Worm (Caenorhabditis elegans) whole organism, late embryonic: ENCODE data around the gene F33C8.4.

Experiments used
- F13H6.1 ChIP-seq: sonication (generic microtip); optimal IDR thresholded peaks from 2 replicates; lab custom pipeline; 2016; ENCODE audit warnings: missing genetic modification characterization, missing compliant biosample characterization
- K02D7.2 ChIP-seq: sonication (generic microtip); optimal IDR thresholded peaks from 2 replicates; lab custom pipeline; 2017; ENCODE audit warnings: mild to moderate bottlenecking, missing genetic modification characterization, missing compliant biosample characterization
- K09A11.1 ChIP-seq: sonication (generic microtip); optimal IDR thresholded peaks from 2 replicates; lab custom pipeline; 2017; ENCODE audit warnings: antibody characterized with exemption, mild to moderate bottlenecking, missing genetic modification characterization, missing compliant biosample characterization; ENCODE audit not compliant: insufficient read depth
- T23F11.4 ChIP-seq: fragments of 200-800 bp; sonication (Bioruptor generic); optimal IDR thresholded peaks from 2 replicates; lab custom pipeline; 2018; ENCODE audit warnings: mild to moderate bottlenecking, missing genetic modification characterization, missing compliant biosample characterization
- ahr-1 ChIP-seq: sonication (generic microtip); optimal IDR thresholded peaks from 2 replicates; lab custom pipeline; 2016; ENCODE audit warnings: missing genetic modification characterization, missing compliant biosample characterization
- ceh-30 ChIP-seq: fragments of 150-350 bp; optimal IDR thresholded peaks from 2 replicates; lab custom pipeline; 2014; ENCODE audit warnings: missing biosample characterization, missing genetic modification characterization
- ceh-31 ChIP-seq: sonication (generic microtip); optimal IDR thresholded peaks from 2 replicates; lab custom pipeline; 2016; ENCODE audit warnings: missing genetic modification characterization, missing compliant biosample characterization
- ceh-48 ChIP-seq: sonication (generic microtip); optimal IDR thresholded peaks from 2 replicates; lab custom pipeline; 2016; ENCODE audit warnings: missing genetic modification characterization, inconsistent platforms, missing compliant biosample characterization
- ceh-6 ChIP-seq: fragments of 200-800 bp; sonication (Bioruptor generic); optimal IDR thresholded peaks from 2 replicates; lab custom pipeline; 2018; ENCODE audit warnings: mild to moderate bottlenecking, missing genetic modification characterization, missing compliant biosample characterization
- ceh-9 ChIP-seq: sonication (generic microtip); optimal IDR thresholded peaks from 2 replicates; lab custom pipeline; 2016; ENCODE audit warnings: mild to moderate bottlenecking, missing genetic modification characterization, inconsistent platforms, missing compliant biosample characterization
- dmd-4 ChIP-seq: sonication (generic microtip); optimal IDR thresholded peaks from 2 replicates; lab custom pipeline; 2016; ENCODE audit warnings: borderline replicate concordance, missing genetic modification characterization, missing compliant biosample characterization
- fkh-6 ChIP-seq: sonication (generic microtip); optimal IDR thresholded peaks from 2 replicates; lab custom pipeline; 2016; ENCODE audit warnings: missing genetic modification characterization, missing compliant biosample characterization
- gmeb-2 ChIP-seq: sonication (generic microtip); optimal IDR thresholded peaks from 2 replicates; lab custom pipeline; 2016; ENCODE audit warnings: missing genetic modification characterization, inconsistent platforms, missing compliant biosample characterization
- hlh-13 ChIP-seq: fragments of 200-800 bp; sonication (Bioruptor generic); optimal IDR thresholded peaks from 2 replicates; lab custom pipeline; 2018; ENCODE audit warnings: mild to moderate bottlenecking, missing genetic modification characterization, missing compliant biosample characterization
- hlh-6 ChIP-seq: sonication (generic microtip); optimal IDR thresholded peaks from 2 replicates; lab custom pipeline; 2016; ENCODE audit warnings: missing genotype, missing genetic modification characterization, missing compliant biosample characterization
- hlh-8 ChIP-seq: sonication (generic microtip); optimal IDR thresholded peaks from 2 replicates; lab custom pipeline; 2016; ENCODE audit warnings: missing genotype, missing genetic modification characterization, missing compliant biosample characterization
- lin-11 ChIP-seq: fragments of 200-800 bp; sonication (Bioruptor generic); optimal IDR thresholded peaks from 2 replicates; lab custom pipeline; 2018; ENCODE audit warnings: mild to moderate bottlenecking, missing genetic modification characterization, missing compliant biosample characterization
- madf-2 ChIP-seq: sonication (generic microtip); optimal IDR thresholded peaks from 2 replicates; lab custom pipeline; 2017; ENCODE audit warnings: missing genetic modification characterization, missing compliant biosample characterization
- nfya-1 ChIP-seq: sonication (generic microtip); optimal IDR thresholded peaks from 2 replicates; lab custom pipeline; 2017; ENCODE audit warnings: missing genetic modification characterization, mild to moderate bottlenecking, missing compliant biosample characterization, antibody characterized with exemption, moderate library complexity
- nhr-232 ChIP-seq: sonication (generic microtip); optimal IDR thresholded peaks from 2 replicates; lab custom pipeline; 2016; ENCODE audit warnings: missing genetic modification characterization, missing compliant biosample characterization
- npax-4 ChIP-seq: sonication (generic microtip); optimal IDR thresholded peaks from 2 replicates; lab custom pipeline; 2016; ENCODE audit warnings: missing genetic modification characterization, missing compliant biosample characterization
- pha-4 ChIP-seq: fragments of 150-350 bp; optimal IDR thresholded peaks from 2 replicates; lab custom pipeline; 2018; ENCODE audit warnings: missing biosample characterization, missing genetic modification reagents, missing genetic modification characterization
- pros-1 ChIP-seq: fragments of 150-350 bp; optimal IDR thresholded peaks from 2 replicates; lab custom pipeline; 2014; ENCODE audit warnings: missing biosample characterization, missing genetic modification reagents, missing genetic modification characterization
- sdc-2 ChIP-seq: sonication (generic microtip); optimal IDR thresholded peaks from 2 replicates; lab custom pipeline; 2016; ENCODE audit warnings: missing genotype, missing genetic modification characterization, missing compliant biosample characterization
- tbx-2 ChIP-seq: sonication (generic microtip); optimal IDR thresholded peaks from 2 replicates; lab custom pipeline; 2016; ENCODE audit warnings: missing genetic modification characterization, missing compliant biosample characterization
- tbx-7 ChIP-seq: sonication (generic microtip); optimal IDR thresholded peaks from 2 replicates; lab custom pipeline; 2016; ENCODE audit warnings: missing genotype, missing genetic modification characterization, missing compliant biosample characterization
- ttx-3 ChIP-seq: sonication (generic microtip); optimal IDR thresholded peaks from 2 replicates; lab custom pipeline; 2016; ENCODE audit warnings: missing genetic modification reagents, missing genetic modification characterization, missing compliant biosample characterization
- unc-3 ChIP-seq, 2 experiments: fragments of 200-800 bp in 1 of 2; sonication (Bioruptor generic) in 1 of 2; sonication (generic microtip) in 1 of 2; conservative IDR thresholded peaks in 1 of 2; optimal IDR thresholded peaks in 1 of 2; 2 replicates each; pipeline versions ENCODE4 v1.3.6 to Lab custom; 2016 to 2022; ENCODE audit warnings: missing compliant biosample characterization in 2 of 2, missing genetic modification characterization in 2 of 2, missing genetic modification reagents in 1 of 2
- unc-42 ChIP-seq: sonication (generic microtip); optimal IDR thresholded peaks from 2 replicates; lab custom pipeline; 2016; ENCODE audit warnings: missing genotype, missing genetic modification characterization, missing compliant biosample characterization
- unc-55 ChIP-seq: sonication (generic microtip); optimal IDR thresholded peaks from 2 replicates; lab custom pipeline; 2017; ENCODE audit warnings: missing biosample characterization, missing genetic modification reagents, missing genetic modification characterization
- unc-86 ChIP-seq: sonication (generic microtip); optimal IDR thresholded peaks from 2 replicates; lab custom pipeline; 2016; ENCODE audit warnings: missing genetic modification characterization, missing compliant biosample characterization

Gene F33C8.4

ce11 chrX:14771682-14772081 is 39.6 kb downstream of the F33C8.4 start, which contains the start of gene Y16B4A.2:
TSS of gene Y16B4A.2 (minus strand) at chrX:14771851.
- TF ChIP-seq dmd-4 (no peak), unc-42 (no peak), F13H6.1 (tag; lab: Kevin White, UChicago) (no peak), hlh-8 (tag; lab: Kevin White, UChicago) (no peak), hlh-6 (tag; lab: Kevin White, UChicago) (no peak), ceh-30 (no peak), ceh-9 (tag; lab: Kevin White, UChicago) (no peak), nhr-232 (no peak)

ce11 chrX:14773238-14773637 is 41.2 kb downstream of the F33C8.4 start, which contains the start of gene unc-3:
TSS of gene unc-3 (plus strand) at chrX:14773538.
- TF ChIP-seq T23F11.4 (GFP tag; lab: Kevin White, UChicago), result no peak
- no peak for TF ChIP-seq lin-11 (tag; lab: Kevin White, UChicago)
- no peak for TF ChIP-seq pha-4 (tag; lab: Kevin White, UChicago)
- TF ChIP-seq gmeb-2 (tag; lab: Kevin White, UChicago), result no peak
- no peak for TF ChIP-seq pros-1
- TF ChIP-seq unc-42, result no peak
- no peak for TF ChIP-seq ceh-6 (GFP tag; lab: Kevin White, UChicago)
- no peak for TF ChIP-seq unc-55 (GFP tag; lab: Kevin White, UChicago)
- TF ChIP-seq tbx-2 (tag; lab: Kevin White, UChicago), result no peak
- no peak for TF ChIP-seq unc-86 (tag; lab: Kevin White, UChicago)
- no peak for TF ChIP-seq hlh-6 (tag; lab: Kevin White, UChicago)
- TF ChIP-seq ceh-48 (tag; lab: Kevin White, UChicago), result no peak
- TF ChIP-seq sdc-2 (tag; lab: Kevin White, UChicago), result no peak
- TF ChIP-seq ahr-1, result no peak
- TF ChIP-seq unc-3 (GFP tag; conservative IDR thresholded peaks at IDR 0.05; lab: Robert Waterston, UW), result no peak
- TF ChIP-seq unc-3 (tag; optimal IDR thresholded peaks at IDR 0.05; lab: Kevin White, UChicago), result no peak
- no peak for TF ChIP-seq npax-4 (tag; lab: Kevin White, UChicago)
- TF ChIP-seq ttx-3 (tag; lab: Kevin White, UChicago), result no peak
- TF ChIP-seq, all 69 proteins: peak for 0

DNA sequence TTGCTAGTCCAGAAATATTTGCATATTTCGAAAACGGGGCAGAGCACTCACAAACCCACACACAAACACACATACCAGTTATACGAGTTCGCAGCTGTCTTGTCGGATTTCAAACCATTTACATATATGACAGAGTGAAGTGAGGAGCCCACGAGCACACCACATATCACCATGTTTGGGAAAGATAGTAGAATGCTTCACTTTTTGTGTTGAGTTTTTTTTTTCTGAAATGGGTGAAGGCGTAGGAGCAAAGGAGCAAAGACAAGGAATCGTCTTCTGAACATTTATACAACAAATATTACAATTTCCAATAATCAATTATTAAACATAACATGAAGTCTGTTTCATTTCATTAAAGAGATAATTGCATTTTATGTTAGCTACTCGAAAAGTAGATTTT is 43.1 kb downstream of the F33C8.4 start:
- TF ChIP-seq tbx-7 (tag; lab: Kevin White, UChicago), result no peak
- no peak for TF ChIP-seq fkh-6 (tag; lab: Kevin White, UChicago)

DNA sequence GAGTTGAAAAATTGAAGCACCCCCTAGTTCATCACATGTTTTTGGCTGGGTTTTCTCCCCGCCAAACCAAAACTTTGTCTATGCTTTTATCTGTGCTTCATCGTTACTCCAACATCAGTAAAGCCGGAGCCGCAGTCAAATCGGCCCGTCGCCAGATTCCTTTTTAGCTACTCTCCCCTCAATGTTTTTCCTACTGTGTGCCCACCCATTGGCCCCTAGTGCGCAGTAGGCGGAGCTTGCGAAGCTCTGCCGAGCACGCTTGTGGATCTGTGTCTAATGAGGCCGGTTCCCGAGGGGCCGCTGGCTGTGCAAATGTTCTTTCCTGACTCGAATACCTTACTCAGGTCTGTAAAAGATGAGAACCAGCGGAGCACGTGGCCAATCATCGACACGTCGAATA is 44.2 kb downstream of the F33C8.4 start:
- TF ChIP-seq unc-3 (GFP tag; conservative IDR thresholded peaks at IDR 0.05; lab: Robert Waterston, UW) (0 out of 2 replicates have a peak, but pooled peaks have one; percentile 48), unc-3 (tag; optimal IDR thresholded peaks at IDR 0.05; lab: Kevin White, UChicago) (no peak), madf-2 (no peak), K09A11.1 (tag; lab: Kevin White, UChicago) (no peak), nfya-1 (peak; percentile 21)

- TF ChIP-seq unc-42 (peak; percentile 78), ceh-31 (tag; lab: Kevin White, UChicago) (peak; percentile 22), K02D7.2 (tag; lab: Kevin White, UChicago) (no peak), ttx-3 (tag; lab: Kevin White, UChicago) (no peak), ceh-48 (tag; lab: Kevin White, UChicago) (no peak), ceh-30 (no peak), hlh-13 (GFP tag; lab: Kevin White, UChicago) (no peak)
These were observed 46.0 kb downstream of the F33C8.4 start for ce11 chrX:14778112-14778511.

- TF ChIP-seq nhr-232 (no peak), unc-55 (GFP tag; lab: Kevin White, UChicago) (peak; percentile 48)
These were observed 48.1 kb downstream of the F33C8.4 start for ce11 chrX:14780176-14780575.
